Fruit fly (Drosophila melanogaster): ENCODE measurements around the gene OXA1L.

OXA1L gene

DNA sequence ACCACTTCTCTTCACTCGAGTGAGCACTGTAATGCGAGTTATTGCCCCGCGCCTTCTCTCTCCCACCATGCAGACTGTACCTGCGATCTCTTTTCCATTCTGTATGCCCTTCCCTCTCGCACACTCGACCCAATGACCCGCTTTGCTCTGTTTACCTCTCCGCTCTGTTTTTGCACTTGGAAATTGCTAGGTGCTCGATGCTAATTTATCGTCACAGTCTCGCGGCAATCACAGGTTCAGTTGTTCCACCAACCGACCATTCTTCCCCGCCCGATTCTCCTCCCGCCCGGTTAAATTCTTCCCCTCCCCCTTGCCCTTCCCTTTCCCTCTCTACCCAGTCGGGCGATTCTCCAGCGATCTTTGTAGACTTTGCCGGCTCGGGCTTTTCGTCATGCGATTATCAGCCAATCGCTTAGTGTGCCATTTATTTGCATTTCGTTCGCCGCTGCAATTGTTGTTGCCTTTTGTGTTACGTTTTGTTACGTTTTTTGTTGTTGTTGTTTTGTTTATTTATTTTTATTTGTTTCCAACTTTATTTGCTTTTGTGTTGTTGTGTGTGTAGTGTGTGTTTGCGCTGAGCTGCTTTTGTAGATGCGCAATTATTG lies 18.4 kb downstream of the OXA1L start:
- peak; percentile 83 for TF ChIP-seq CG17801 (GFP tag; optimal IDR thresholded peaks at IDR 0.05; ENCODE audit: partially characterized antibody)

DNA sequence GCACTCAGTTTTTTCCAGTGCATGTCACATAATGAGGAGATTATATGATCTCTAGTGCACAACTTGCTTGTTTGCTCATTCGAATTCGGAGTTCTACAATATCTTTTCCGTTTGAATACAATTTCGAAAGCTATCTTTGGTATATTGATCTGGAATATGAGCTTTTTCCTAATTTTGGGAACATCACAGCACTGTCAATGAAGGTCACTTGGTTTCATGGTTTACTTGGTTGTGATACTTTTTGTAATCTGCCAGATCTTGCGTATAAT lies 19.0 kb downstream of the OXA1L start:
- TF ChIP-seq CG17801 (GFP tag; optimal IDR thresholded peaks at IDR 0.05; ENCODE audit: partially characterized antibody), result no peak

DNA sequence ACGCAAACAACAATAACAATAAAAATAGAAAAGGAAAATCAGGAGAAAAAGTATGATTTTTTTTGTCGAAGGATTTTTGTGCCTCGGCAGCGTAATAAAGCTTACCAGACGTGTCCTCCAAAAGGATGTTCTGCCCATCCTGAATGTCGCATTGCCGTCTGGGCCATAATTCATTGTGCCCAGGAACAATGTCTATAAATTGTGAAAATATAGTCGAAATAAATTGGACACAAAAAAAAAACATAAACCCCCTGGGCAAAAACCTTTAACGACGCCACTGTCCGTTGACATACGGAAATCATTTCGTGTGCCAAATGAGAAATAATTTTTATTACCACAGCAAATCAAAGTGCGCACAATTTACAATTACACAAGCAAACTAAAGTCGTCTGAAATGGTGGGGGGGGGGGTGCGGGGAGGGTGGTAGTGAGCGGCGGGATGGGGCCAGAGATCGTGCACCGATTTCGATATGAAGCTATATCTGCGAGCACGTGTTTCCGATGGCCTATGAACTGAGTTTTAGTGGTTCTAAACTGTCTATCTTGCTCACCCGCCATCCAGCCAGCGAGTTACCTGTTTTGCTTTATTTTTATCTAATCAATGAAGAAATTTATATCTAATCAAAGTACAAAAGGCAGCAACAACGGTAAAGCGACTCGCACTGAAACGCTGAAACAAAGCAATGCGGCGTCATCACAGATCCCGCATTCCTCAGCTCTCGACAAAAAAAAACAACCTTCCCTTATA lies 19.5 kb downstream of the OXA1L start:
- TF ChIP-seq CG17801 (GFP tag; optimal IDR thresholded peaks at IDR 0.05; ENCODE audit: partially characterized antibody), result no peak

DNA sequence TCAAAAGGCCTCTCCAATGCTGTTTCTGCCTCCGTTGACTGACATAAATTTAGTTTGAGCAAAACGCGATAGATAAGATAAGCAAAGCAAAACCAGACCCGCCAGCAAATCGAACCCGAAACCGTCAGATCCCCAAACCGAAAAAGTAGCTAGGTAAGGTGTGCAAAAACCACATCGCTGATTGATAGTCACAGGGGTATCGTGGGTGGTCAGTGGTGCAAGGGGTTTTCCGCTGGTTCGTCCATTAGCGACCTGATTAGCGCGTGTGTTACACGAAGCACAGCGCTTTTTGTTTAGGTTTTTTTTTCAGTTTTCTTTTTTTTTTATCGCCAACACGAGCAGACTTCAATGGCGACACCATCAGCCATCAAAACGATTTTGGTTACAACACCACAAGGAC lies 22.3 kb downstream of the OXA1L start:
- TF ChIP-seq CG17801 (GFP tag; optimal IDR thresholded peaks at IDR 0.05; ENCODE audit: partially characterized antibody), result no peak

DNA sequence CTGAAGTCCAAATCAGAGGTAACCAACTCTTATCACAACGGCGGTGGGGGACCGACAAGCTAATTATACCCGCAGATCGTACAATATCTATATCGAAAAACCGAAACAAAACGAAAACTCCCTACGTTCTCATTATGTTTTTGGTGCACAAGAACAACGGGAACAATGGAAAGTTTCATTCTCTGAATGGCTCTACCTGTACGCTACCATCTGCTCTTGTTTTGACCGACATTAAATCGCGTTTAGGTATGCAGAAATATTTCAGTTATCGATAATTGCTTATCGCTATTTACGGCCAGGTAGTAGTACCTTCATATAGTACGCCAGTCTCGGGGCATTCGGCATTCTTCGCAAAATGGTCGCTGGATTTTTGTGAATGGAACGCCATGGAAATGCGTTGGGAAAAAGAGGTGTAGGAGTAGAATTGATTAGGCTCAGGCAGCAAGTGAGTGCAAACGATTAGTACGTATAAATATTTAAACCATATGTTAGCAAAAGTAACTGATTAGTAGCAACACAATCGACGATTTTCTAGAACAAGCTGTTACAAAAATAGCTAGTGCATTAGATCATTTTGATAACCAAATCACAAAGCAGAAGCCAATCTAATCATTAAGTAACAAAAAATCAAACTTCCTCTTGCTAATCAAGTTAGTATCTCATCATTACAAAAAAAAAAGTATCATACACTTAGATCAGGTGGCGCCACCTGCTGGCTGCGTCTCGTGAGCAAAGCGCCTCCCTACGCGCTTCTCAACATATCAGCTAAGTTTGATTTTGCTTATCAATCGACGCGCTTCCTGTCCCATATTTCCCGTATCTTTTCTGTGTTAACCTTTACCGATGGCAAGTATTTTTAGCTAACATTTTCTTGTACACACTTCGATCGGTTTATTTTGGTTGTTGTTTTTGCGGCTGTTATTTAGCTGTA lies 23.5 kb downstream of the OXA1L start:
- TF ChIP-seq CG17801 (GFP tag; optimal IDR thresholded peaks at IDR 0.05; ENCODE audit: partially characterized antibody), result no peak

DNA sequence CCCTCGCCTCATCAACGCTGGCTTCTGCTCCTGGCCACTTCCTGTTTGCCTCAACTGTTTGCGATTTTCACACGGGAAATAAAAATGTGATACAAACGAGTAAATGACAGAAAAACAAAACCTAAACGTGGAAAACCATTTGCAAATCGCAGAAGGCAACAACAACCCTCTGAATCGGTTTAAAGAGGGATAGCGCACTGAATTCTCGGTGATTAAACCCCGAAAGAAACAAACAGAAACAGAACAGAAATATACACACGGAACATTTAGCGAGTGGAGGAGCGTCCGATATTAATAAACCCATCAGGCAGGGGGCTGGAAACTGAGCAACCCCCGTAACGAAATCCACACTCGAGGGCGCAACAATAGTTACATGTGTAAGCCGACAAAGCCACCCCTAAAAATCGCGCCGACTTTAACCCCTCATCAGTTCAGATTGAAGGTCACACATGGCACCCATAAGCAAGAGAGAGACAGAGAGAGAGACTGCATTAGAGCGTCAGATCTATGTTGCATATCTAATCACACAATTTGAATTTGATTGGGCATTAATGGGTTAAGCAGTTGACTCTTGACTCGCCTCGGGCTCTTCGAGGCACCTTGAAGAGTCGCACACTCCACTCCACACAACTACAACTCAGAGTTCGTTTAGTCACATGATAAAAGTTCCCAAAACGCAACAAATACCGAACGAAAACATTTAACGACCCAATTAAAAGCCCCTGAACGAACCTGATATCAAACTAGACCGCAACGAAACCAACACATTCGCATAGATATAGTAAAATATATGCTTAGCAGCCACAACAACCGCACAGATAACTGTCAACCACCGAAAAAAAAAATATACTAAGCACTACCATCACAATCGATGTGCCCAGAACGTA lies 24.4 kb downstream of the OXA1L start:
- no peak for TF ChIP-seq CG17801 (GFP tag; optimal IDR thresholded peaks at IDR 0.05; ENCODE audit: partially characterized antibody)

DNA sequence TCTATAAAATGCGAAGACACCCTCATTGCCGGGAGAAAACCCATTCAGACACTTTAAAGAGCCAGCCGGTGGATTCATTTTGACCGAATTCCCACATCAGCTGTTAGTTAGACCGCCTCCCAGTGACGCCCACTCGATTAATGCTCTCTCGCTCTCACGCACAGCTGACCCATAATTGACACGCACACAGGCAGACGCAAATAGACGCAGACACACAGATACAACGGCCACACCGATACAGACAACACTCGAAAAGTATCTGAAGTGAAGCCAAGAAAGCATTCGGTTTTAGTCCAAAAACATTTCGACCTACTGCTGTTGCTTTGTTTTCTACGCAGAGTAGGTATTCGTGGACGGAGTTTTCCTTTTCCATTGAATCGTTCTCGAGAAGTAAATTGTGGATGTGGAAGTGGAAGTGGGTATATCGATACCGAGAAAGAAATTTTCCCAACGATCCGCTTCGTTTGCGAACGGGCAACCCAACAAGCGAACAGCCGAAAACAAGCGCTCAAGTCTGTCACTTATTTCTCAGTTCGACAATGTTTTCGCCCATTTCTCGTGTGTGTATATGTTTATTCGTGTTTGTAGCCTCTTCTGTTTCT lies 26.1 kb downstream of the OXA1L start:
- TF ChIP-seq CG17801 (GFP tag; optimal IDR thresholded peaks at IDR 0.05; ENCODE audit: partially characterized antibody), result no peak

DNA sequence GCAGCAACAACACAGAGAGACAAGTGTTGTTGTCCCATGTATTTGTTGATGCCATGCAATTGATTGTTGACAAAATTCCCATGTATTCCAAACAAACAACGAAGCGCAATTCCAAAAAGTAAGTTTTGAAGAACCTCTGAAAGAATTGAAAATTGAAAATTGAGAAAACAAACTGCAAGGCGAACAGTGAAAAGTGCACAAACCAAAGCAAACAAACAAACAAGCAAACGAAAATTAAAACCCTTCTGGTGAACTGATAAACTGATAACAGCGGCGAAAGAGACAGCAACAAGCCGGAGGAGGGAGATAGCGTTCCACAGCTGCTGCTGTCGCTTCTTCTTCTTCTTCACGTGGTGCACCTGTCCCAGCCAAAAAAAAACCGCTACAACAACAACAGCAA lies 27.7 kb downstream of the OXA1L start:
- TF ChIP-seq CG17801 (GFP tag; optimal IDR thresholded peaks at IDR 0.05; ENCODE audit: partially characterized antibody), result no peak

DNA sequence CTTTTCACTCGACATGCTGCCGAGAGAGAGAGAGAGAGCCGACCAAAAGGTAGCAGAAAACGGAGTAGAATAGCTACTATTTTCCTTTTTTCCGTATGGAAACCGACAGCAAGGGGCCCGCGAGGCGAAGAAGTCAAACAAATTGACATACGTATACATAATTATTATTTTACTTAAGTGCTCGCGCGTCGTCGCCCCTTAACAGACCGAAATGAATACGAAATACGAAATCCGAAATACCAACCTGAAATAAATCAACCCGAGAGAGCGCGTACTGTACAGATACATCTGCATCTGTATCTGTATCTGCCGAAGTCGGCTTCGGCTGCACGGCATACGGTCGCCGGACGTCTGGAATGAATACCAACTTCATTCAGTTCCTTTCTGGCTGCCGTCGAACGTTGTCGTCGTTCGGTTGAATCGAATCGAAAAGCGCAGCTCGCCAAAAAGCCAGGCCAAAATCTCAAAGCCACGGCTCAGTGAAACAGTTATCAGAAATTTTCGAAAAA lies 28.7 kb downstream of the OXA1L start:
- TF ChIP-seq CG17801 (GFP tag; optimal IDR thresholded peaks at IDR 0.05; ENCODE audit: partially characterized antibody), result peak; percentile 44

DNA sequence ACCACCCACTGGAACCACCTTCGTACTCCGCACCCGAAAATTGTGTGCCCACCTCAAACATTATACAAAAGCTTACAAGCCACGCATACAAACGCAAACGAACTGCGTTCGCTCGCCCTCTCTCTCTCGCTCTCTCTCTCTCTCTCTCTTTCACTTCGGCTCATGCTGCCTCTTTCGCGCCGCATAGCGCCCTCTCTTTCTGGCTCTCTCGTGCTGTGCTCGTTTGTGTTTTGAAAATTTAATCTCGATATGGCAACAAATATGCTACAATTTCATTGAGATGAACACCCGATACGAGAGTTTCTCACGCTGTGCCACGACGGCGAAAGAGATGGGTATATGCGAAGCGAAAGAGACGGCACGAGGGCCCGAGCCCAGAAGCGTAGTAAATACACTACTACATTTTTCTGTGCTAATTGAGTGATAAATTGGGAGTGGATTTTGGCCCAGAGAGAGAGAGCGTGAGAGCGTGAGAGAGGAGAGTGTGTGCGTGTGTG lies 29.7 kb downstream of the OXA1L start:
- TF ChIP-seq CG17801 (GFP tag; optimal IDR thresholded peaks at IDR 0.05; ENCODE audit: partially characterized antibody), result no peak

DNA sequence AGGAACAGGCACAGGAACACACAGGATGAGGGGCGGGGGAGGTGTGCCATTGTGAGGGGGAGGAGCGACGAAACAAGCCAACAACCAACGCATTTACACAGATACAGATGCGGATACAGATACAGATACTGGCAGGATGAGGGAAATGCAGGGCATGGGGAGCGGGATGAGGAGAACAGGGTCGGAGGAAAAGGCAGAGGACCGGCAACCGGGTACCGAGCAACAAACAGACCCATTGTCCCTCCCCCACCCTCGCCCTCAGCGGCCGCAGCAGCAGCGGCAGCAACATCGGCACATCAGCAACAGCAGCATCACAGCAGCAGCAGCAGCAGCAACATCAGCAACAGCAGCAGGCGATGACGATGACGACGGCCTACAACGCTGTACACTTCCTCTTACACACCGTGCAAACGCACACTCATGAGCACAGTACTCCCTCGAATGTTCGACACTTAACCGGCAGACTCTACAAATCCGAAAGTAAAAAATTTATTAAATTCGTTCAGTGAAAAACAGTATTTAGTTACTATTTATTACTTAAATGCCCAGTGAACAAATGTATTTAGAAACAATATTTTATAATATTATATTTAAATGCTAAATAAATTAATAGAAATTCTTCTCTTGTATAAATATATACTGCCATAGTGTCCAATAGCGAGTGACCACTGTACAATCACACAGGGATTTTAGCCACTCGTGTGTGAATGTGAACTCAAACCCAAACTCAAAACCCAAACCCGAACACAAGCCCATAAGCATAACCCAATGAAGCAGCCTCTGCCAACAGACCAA lies 30.7 kb downstream of the OXA1L start:
- TF ChIP-seq CG17801 (GFP tag; optimal IDR thresholded peaks at IDR 0.05; ENCODE audit: partially characterized antibody), result no peak

DNA sequence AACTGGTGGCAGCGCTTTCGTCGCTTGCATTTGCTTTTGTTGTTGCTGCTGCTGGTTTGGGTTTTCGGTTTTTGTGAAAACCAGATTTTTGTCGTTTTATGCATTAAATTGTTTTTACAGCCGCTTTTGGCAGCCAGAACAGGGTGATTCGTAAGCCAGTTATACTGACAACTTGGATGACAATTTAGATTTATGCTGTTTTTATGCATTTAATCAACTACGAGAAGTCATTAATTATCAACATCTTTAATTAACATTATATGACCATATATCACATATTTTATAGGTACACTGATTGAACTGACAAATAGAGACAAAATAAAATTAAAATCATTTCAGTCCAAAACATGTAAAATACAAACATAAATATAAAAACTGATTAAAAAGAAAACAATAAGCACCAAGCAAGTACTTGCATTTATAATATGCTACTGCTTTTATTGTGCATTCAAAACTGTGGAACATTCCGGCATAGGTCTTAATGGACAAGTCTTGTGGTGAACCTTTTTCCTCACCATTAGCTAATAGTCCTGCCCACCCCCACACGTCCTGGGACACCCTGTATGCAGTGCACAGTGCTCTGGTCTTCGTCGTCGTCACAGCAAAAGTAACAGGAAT lies 31.4 kb downstream of the OXA1L start:
- no peak for TF ChIP-seq CG17801 (GFP tag; optimal IDR thresholded peaks at IDR 0.05; ENCODE audit: partially characterized antibody)

DNA sequence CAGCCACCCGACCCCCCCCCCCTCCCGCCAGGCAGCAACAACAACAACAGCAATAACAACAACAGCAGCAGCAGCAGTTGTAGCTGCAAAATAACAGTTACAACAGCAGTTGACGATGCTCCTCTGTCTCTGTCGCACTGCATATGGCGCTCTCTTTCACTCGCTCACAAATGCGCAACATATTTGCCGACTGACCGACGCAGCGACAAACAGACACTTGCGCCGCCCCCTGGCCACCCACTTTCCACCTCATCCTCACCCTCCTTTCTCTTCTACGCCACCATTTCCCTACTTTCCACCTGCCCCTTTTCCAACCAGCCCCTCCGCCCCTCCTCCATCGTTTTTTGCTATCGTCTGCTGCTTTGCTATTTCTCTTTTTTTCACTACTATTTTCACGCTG lies 32.2 kb downstream of the OXA1L start:
- no peak for TF ChIP-seq CG17801 (GFP tag; optimal IDR thresholded peaks at IDR 0.05; ENCODE audit: partially characterized antibody)
